Fruit fly (Drosophila melanogaster) whole organism, wandering third instar larva: Measurements from ENCODE around the gene CG43693.

Experiments used
- brk ChIP-seq: fragments of 200-800 bp; sonication (Bioruptor generic); optimal IDR thresholded peaks from 2 replicates; lab custom pipeline; 2016; ENCODE audit warnings: missing biosample characterization, mild to moderate bottlenecking, missing genetic modification characterization
- lola ChIP-seq: fragments of >200 bp; optimal IDR thresholded peaks from 2 replicates; lab custom pipeline; 2017; ENCODE audit warnings: missing biosample characterization, missing genetic modification characterization

DNA sequence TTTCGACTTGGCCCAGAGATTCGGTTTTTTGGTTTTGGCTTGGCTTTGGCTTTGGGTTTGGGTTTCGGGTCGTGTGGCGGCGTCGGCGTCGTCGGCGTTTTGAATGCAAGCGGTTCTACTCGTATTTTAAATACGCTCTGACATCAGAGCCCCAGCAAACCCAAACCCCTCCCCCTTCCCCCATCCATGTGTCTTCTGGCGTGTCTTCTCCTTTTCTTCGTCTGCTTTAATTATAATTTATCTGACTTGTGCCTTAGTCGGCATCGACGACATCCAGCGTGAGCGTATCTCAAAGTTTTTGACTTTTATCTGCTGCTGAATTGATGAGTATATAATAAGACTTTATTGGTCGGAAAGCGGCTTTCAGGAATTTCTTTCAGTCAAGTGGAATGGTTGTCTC, 49.5 kb downstream of the CG43693 start:
- TF ChIP-seq lola (no peak), brk (GFP tag; lab: Kevin White, UChicago) (no peak)
